Worm (Caenorhabditis elegans): ENCODE data around the gene cyk-4.

ce11 chrIII:13721944-13722343, 49.1 kb downstream of the cyk-4 start:
- TF ChIP-seq ama-1 (optimal IDR thresholded peaks at IDR 0.05) (no peak), ceh-16 (tag; optimal IDR thresholded peaks at IDR 0.05) (no peak), pqm-1 (tag; optimal IDR thresholded peaks at IDR 0.05) (no peak), ztf-11 (tag; optimal IDR thresholded peaks at IDR 0.05) (no peak), nhr-28 (tag; optimal IDR thresholded peaks at IDR 0.05) (no peak), fos-1 (tag; optimal IDR thresholded peaks at IDR 0.05) (no peak)
